Fruit fly (Drosophila melanogaster): Measurements from ENCODE around the gene CG13127.

CG13127 gene

DNA sequence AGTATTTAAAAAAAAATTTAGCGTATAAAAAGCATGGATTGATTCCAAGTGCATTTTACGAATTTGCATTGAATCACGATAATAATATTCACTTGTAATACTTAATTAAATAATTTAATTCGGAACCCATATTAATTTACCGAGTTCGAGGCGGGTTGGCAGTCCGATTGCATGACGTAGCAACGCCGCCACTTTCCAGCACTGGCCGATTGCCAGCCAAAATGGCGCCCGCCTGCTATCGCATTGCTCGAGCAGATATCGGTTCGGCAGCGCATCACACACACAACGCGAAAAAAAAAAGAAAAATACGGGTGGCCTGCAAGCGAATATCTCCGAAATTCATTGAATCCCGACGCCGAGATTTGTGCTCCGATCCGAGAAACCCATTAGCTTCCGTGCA, 22.9 kb upstream of the CG13127 start, which contains the start of gene Ndf (continued):
- no peak for TF ChIP-seq acj6 (GFP tag; optimal IDR thresholded peaks at IDR 0.05)
- peak; percentile 14 to 35 for TF ChIP-seq ss (GFP tag; optimal IDR thresholded peaks at IDR 0.05)
- TF ChIP-seq dac (GFP tag; optimal IDR thresholded peaks at IDR 0.05), result peak; percentile 16
- TF ChIP-seq eg (GFP tag; IDR thresholded peaks at IDR 0.05), result peak; percentile 63
- peak; percentile 62 for TF ChIP-seq Smox (GFP tag; optimal IDR thresholded peaks at IDR 0.05)
- TF ChIP-seq esn (GFP tag; optimal IDR thresholded peaks at IDR 0.05), result peak; percentile 58
- peak; percentile 73 for TF ChIP-seq Eip78C (GFP tag)
- peak; percentile 33 for TF ChIP-seq fd59A (GFP tag; optimal IDR thresholded peaks at IDR 0.05)
- peak; percentile 6 for TF ChIP-seq CG10669 (GFP tag; optimal IDR thresholded peaks at IDR 0.05)
- TF ChIP-seq svp (GFP tag), result no peak
- TF ChIP-seq salr (GFP tag; optimal IDR thresholded peaks at IDR 0.05), result peak in 1 of 2 experiments; percentile 32
- TF ChIP-seq CG6276 (GFP tag; optimal IDR thresholded peaks at IDR 0.05), result no peak
- peak; percentile 46 for TF ChIP-seq CG9139 (GFP tag; optimal IDR thresholded peaks at IDR 0.05)
- TF ChIP-seq achi (GFP tag; optimal IDR thresholded peaks at IDR 0.05), result peak; percentile 76
- TF ChIP-seq Sox14 (GFP tag; optimal IDR thresholded peaks at IDR 0.05), result peak; percentile 42
- TF ChIP-seq CG11294 (GFP tag; IDR thresholded peaks at IDR 0.05), result no peak
- TF ChIP-seq fd85E (GFP tag; optimal IDR thresholded peaks at IDR 0.05), result no peak
- peak; percentile 16 for TF ChIP-seq Hr4 (GFP tag; optimal IDR thresholded peaks at IDR 0.05)
- peak; percentile 15 for TF ChIP-seq Eip75B (GFP tag; optimal IDR thresholded peaks at IDR 0.05)
- peak; percentile 49 for TF ChIP-seq CG10631 (GFP tag; optimal IDR thresholded peaks at IDR 0.05)
- peak; percentile 57 for TF ChIP-seq Met (GFP tag; optimal IDR thresholded peaks at IDR 0.05)

- 0 out of 2 replicates have a peak, but pooled peaks have one; percentile 32 for TF ChIP-seq CG15336 (GFP tag; IDR thresholded peaks at IDR 0.05)
- TF ChIP-seq CG1621 (tag; optimal IDR thresholded peaks at IDR 0.05), result peak; percentile 35
- TF ChIP-seq CG10631 (GFP tag; optimal IDR thresholded peaks at IDR 0.05), result no peak
- TF ChIP-seq CG6163 (GFP tag; IDR thresholded peaks at IDR 0.05), result peak; percentile 42; the same call in 2 of the 3 replicates
- peak; percentile 18 for TF ChIP-seq net (GFP tag; optimal IDR thresholded peaks at IDR 0.05)
- TF ChIP-seq eg (GFP tag; IDR thresholded peaks at IDR 0.05), result peak; percentile 62; the same call in 2 of the 3 replicates
- TF ChIP-seq fkh (GFP tag; optimal IDR thresholded peaks at IDR 0.05), result peak; percentile 27
- TF ChIP-seq CG9139 (GFP tag; optimal IDR thresholded peaks at IDR 0.05), result peak; percentile 11
- TF ChIP-seq CG6808 (GFP tag; optimal IDR thresholded peaks at IDR 0.05), result no peak
- TF ChIP-seq Eip78C (GFP tag), result peak; percentile 77
- peak in 1 of 2 experiments; percentile 28 for TF ChIP-seq ss (GFP tag; optimal IDR thresholded peaks at IDR 0.05)
- TF ChIP-seq CG3919 (GFP tag; optimal IDR thresholded peaks at IDR 0.05), result peak; percentile 18
- TF ChIP-seq CG34406 (GFP tag; optimal IDR thresholded peaks at IDR 0.05), result no peak
These were observed 21.9 kb upstream of the CG13127 start for dm6 chr2L:10004574-10004973.

DNA sequence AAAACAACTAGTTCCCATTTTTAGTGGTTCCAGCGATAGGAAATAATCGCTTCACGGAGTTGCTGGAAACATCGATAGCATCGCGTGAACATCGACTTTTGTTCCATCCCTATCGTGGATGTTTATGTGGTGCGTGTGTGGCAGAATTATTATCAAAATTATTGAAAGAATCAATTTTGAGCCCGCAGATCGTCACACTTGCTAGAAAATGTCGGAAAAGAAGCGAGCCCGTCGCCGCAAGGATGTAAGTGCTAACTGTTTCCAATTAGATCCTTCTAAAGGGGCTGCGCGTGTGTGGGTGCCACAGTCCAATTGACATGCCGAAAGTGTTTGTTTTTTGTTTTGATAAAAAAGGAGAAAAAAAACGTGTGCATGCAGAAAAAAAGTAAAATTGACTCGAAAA, 17.2 kb upstream of the CG13127 start, which contains the start of gene Trp1:
Gene Trp1, plus strand, starts transcription at position 89 of the 403 bp plus-strand sequence.
- TF ChIP-seq lz (GFP tag; optimal IDR thresholded peaks at IDR 0.05), result no peak
- TF ChIP-seq CG6163 (GFP tag; IDR thresholded peaks at IDR 0.05), result peak; percentile 64; the same call in 1 of the 3 replicates
- peak in 1 of 2 experiments; percentile 6 for TF ChIP-seq salr (GFP tag; optimal IDR thresholded peaks at IDR 0.05)
- TF ChIP-seq CG6276 (GFP tag; optimal IDR thresholded peaks at IDR 0.05), result peak; percentile 64
- peak; percentile 44 for TF ChIP-seq CG6808 (GFP tag; optimal IDR thresholded peaks at IDR 0.05)
- peak; percentile 30 to 57 for TF ChIP-seq ss (GFP tag; optimal IDR thresholded peaks at IDR 0.05)
- TF ChIP-seq Eip78C (GFP tag), result peak; percentile 28
- peak; percentile 60; the same call in 2 of the 3 replicates for TF ChIP-seq CG8119 (GFP tag; IDR thresholded peaks at IDR 0.05)
- TF ChIP-seq Ets96B (tag; optimal IDR thresholded peaks at IDR 0.05), result peak; percentile 33
- peak; percentile 84 for TF ChIP-seq CG9139 (GFP tag; optimal IDR thresholded peaks at IDR 0.05)
- peak; percentile 68; the same call in 1 of the 3 replicates for TF ChIP-seq eg (GFP tag; IDR thresholded peaks at IDR 0.05)
- no peak for TF ChIP-seq fd85E (GFP tag; optimal IDR thresholded peaks at IDR 0.05)
- TF ChIP-seq CG15336 (GFP tag; IDR thresholded peaks at IDR 0.05), result peak; percentile 46
- TF ChIP-seq CG10669 (GFP tag; optimal IDR thresholded peaks at IDR 0.05), result peak; percentile 33
- TF ChIP-seq CG11294 (GFP tag; IDR thresholded peaks at IDR 0.05), result no peak
- TF ChIP-seq dac (GFP tag; optimal IDR thresholded peaks at IDR 0.05), result no peak
- peak; percentile 4 for TF ChIP-seq Sox14 (GFP tag; optimal IDR thresholded peaks at IDR 0.05)
- peak; percentile 9 for TF ChIP-seq CG3032 (tag; optimal IDR thresholded peaks at IDR 0.05)
- no peak for TF ChIP-seq CG1621 (tag; optimal IDR thresholded peaks at IDR 0.05)

All from whole organism, prepupa.